Worm (Caenorhabditis elegans) whole organism, L1 larva: Measurements from ENCODE around the gene R09A8.1.

Source experiments
- C04F5.9 ChIP-seq: sonication (generic microtip); optimal IDR thresholded peaks from 2 replicates; lab custom pipeline; 2016; ENCODE audit warnings: missing genetic modification characterization, missing compliant biosample characterization
- C16A3.4 ChIP-seq: fragments of 150-350 bp; optimal IDR thresholded peaks from 2 replicates; lab custom pipeline; 2014; ENCODE audit warnings: missing biosample characterization, missing genetic modification characterization
- C34B4.2 ChIP-seq: sonication (generic microtip); optimal IDR thresholded peaks from 2 replicates; lab custom pipeline; 2017; ENCODE audit warnings: mild to moderate bottlenecking, missing genetic modification characterization, missing compliant biosample characterization
- F16B12.6 ChIP-seq: fragments of 150-350 bp; optimal IDR thresholded peaks from 2 replicates; lab custom pipeline; 2014; ENCODE audit warnings: missing biosample characterization, missing genetic modification characterization
- alr-1 ChIP-seq: fragments of 200-800 bp; sonication (Bioruptor generic); optimal IDR thresholded peaks from 2 replicates; lab custom pipeline; 2018; ENCODE audit warnings: borderline replicate concordance, mild to moderate bottlenecking, missing genetic modification characterization, missing compliant biosample characterization
- ama-1 ChIP-seq: fragments of 150-350 bp; optimal IDR thresholded peaks from 2 replicates; lab custom pipeline; 2014
- ceh-63 ChIP-seq: fragments of 200-800 bp; sonication (Bioruptor generic); optimal IDR thresholded peaks from 2 replicates; lab custom pipeline; 2018; ENCODE audit warnings: mild to moderate bottlenecking, missing genetic modification characterization, missing compliant biosample characterization
- ceh-8 ChIP-seq: fragments of 200-800 bp; sonication (Bioruptor generic); optimal IDR thresholded peaks from 2 replicates; lab custom pipeline; 2018; ENCODE audit warnings: mild to moderate bottlenecking, missing genetic modification characterization, moderate library complexity, missing compliant biosample characterization
- efl-3 ChIP-seq: fragments of 200-800 bp; sonication (Bioruptor generic); optimal IDR thresholded peaks from 2 replicates; lab custom pipeline; 2018; ENCODE audit warnings: mild to moderate bottlenecking, missing genetic modification characterization, missing compliant biosample characterization
- egl-13 ChIP-seq: sonication (generic microtip); optimal IDR thresholded peaks from 2 replicates; lab custom pipeline; 2016; ENCODE audit warnings: missing genotype, missing genetic modification reagents, missing genetic modification characterization, missing compliant biosample characterization
- elt-2 ChIP-seq: sonication (generic microtip); optimal IDR thresholded peaks from 2 replicates; lab custom pipeline; 2016; ENCODE audit warnings: missing genetic modification characterization, mild to moderate bottlenecking, inconsistent platforms, missing compliant biosample characterization, missing genetic modification reagents
- fkh-10 ChIP-seq: sonication (generic microtip); optimal IDR thresholded peaks from 2 replicates; lab custom pipeline; 2017; ENCODE audit warnings: missing biosample characterization, missing genetic modification reagents, missing genetic modification characterization
- fos-1 ChIP-seq: fragments of 150-350 bp; optimal IDR thresholded peaks from 2 replicates; lab custom pipeline; 2014; ENCODE audit warnings: missing biosample characterization, missing genetic modification characterization
- hpl-2 ChIP-seq: fragments of 150-350 bp; optimal IDR thresholded peaks from 2 replicates; lab custom pipeline; 2014; ENCODE audit warnings: missing biosample characterization, missing genetic modification reagents, missing genetic modification characterization
- isw-1 ChIP-seq: fragments of 200-800 bp; sonication (Bioruptor generic); IDR thresholded peaks from 2 replicates; pipeline ENCODE4 v1.3.6; 2022; ENCODE audit warnings: missing genetic modification characterization, missing compliant biosample characterization
- jun-1 ChIP-seq: fragments of 150-350 bp; optimal IDR thresholded peaks from 2 replicates; lab custom pipeline; 2014; ENCODE audit warnings: missing biosample characterization, missing genetic modification reagents, missing genetic modification characterization
- lin-15B ChIP-seq: fragments of 150-350 bp; sonication (generic microtip); optimal IDR thresholded peaks from 3 replicates; lab custom pipeline; 2014; ENCODE audit warnings: missing biosample characterization, missing genetic modification characterization
- lin-35 ChIP-seq, 2 experiments: fragments of 150-350 bp; optimal IDR thresholded peaks; 2 replicates each; lab custom pipeline; 2014; ENCODE audit warnings: missing biosample characterization in 2 of 2, missing genetic modification characterization in 2 of 2, missing genetic modification reagents in 2 of 2
- mef-2 ChIP-seq: fragments of 150-350 bp; optimal IDR thresholded peaks from 2 replicates; lab custom pipeline; 2014; ENCODE audit warnings: missing biosample characterization, missing genetic modification characterization
- nhr-11 ChIP-seq: fragments of 150-350 bp; optimal IDR thresholded peaks from 2 replicates; lab custom pipeline; 2014; ENCODE audit warnings: missing biosample characterization, missing genetic modification characterization
- nhr-12 ChIP-seq: sonication (generic microtip); optimal IDR thresholded peaks from 2 replicates; lab custom pipeline; 2017; ENCODE audit warnings: missing biosample characterization, missing genetic modification characterization
- nhr-237 ChIP-seq: fragments of 150-350 bp; optimal IDR thresholded peaks from 2 replicates; lab custom pipeline; 2014; ENCODE audit warnings: missing biosample characterization, missing genetic modification characterization
- nhr-28 ChIP-seq: fragments of 150-350 bp; optimal IDR thresholded peaks from 2 replicates; lab custom pipeline; 2014; ENCODE audit warnings: missing biosample characterization, missing genetic modification characterization
- nhr-47 ChIP-seq: sonication (generic microtip); optimal IDR thresholded peaks from 2 replicates; lab custom pipeline; 2016; ENCODE audit warnings: mild to moderate bottlenecking, missing genetic modification characterization, moderate library complexity, missing compliant biosample characterization
- nhr-76 ChIP-seq: sonication (generic microtip); optimal IDR thresholded peaks from 2 replicates; lab custom pipeline; 2017; ENCODE audit warnings: missing biosample characterization, missing genetic modification characterization
- nhr-77 ChIP-seq: fragments of 150-350 bp; optimal IDR thresholded peaks from 2 replicates; lab custom pipeline; 2014; ENCODE audit warnings: missing biosample characterization, missing genetic modification characterization
- nhr-85 ChIP-seq: sonication (generic microtip); peaks from one replicate; lab custom pipeline; 2016; ENCODE audit warnings: missing genetic modification characterization, inconsistent platforms, missing compliant biosample characterization
- pax-3 ChIP-seq: fragments of 200-800 bp; sonication (Bioruptor generic); optimal IDR thresholded peaks from 2 replicates; lab custom pipeline; 2018; ENCODE audit warnings: mild to moderate bottlenecking, missing genetic modification characterization, moderate library complexity, missing compliant biosample characterization
- snpc-4 ChIP-seq: fragments of 150-350 bp; optimal IDR thresholded peaks from 2 replicates; lab custom pipeline; 2014; ENCODE audit warnings: missing biosample characterization, missing genetic modification characterization
- snu-23 ChIP-seq: sonication (generic microtip); optimal IDR thresholded peaks from 2 replicates; lab custom pipeline; 2016; ENCODE audit warnings: missing genetic modification characterization, missing compliant biosample characterization
- sox-4 ChIP-seq: sonication (generic microtip); optimal IDR thresholded peaks from 2 replicates; lab custom pipeline; 2016; ENCODE audit warnings: missing genetic modification characterization, missing compliant biosample characterization
- sptf-1 ChIP-seq: fragments of 150-350 bp; optimal IDR thresholded peaks from 2 replicates; lab custom pipeline; 2014; ENCODE audit warnings: missing biosample characterization, missing genetic modification characterization
- tlp-1 ChIP-seq: fragments of 150-350 bp; optimal IDR thresholded peaks from 2 replicates; lab custom pipeline; 2014; ENCODE audit warnings: missing biosample characterization, missing genetic modification characterization
- unc-98 ChIP-seq: fragments of 200-800 bp; sonication (Bioruptor generic); IDR thresholded peaks from 2 replicates; pipeline ENCODE4 v1.3.6; 2022; ENCODE audit warnings: missing genetic modification characterization, missing compliant biosample characterization
- xbp-1 ChIP-seq: sonication (generic microtip); optimal IDR thresholded peaks from 2 replicates; lab custom pipeline; 2016; ENCODE audit warnings: missing genetic modification characterization, missing compliant biosample characterization
- zag-1 ChIP-seq: fragments of 150-350 bp; optimal IDR thresholded peaks from 2 replicates; lab custom pipeline; 2014; ENCODE audit warnings: missing biosample characterization, missing genetic modification characterization
- zip-4 ChIP-seq: fragments of 200-800 bp; sonication (Bioruptor generic); optimal IDR thresholded peaks from 2 replicates; lab custom pipeline; 2018; ENCODE audit warnings: mild to moderate bottlenecking, missing genetic modification characterization, moderate library complexity, missing compliant biosample characterization

R09A8.1 gene

ce11 chrX:12603322-12603984 lies 10.1 kb upstream of the R09A8.1 start, which contains the start of the genes T24D5.6 and R09A8.9:
T24D5.6 (plus strand) TSS chrX:12603622.
R09A8.9 (plus strand) TSS chrX:12603934.
- TF ChIP-seq sox-4 (tag; lab: Kevin White, UChicago), result no peak
- no peak for TF ChIP-seq zag-1 (tag; lab: Kevin White, UChicago)
- TF ChIP-seq mef-2 (tag; lab: Kevin White, UChicago), result no peak
- no peak for TF ChIP-seq elt-2 (tag; lab: Kevin White, UChicago)
- no peak for TF ChIP-seq fkh-10 (GFP tag; lab: Kevin White, UChicago)
- no peak for TF ChIP-seq F16B12.6 (tag; lab: Kevin White, UChicago)
- no peak for TF ChIP-seq lin-35 (GFP tag; optimal IDR thresholded peaks at IDR 0.05; lab: Kevin White, UChicago)
- TF ChIP-seq zip-4, result no peak
- TF ChIP-seq egl-13 (tag; lab: Kevin White, UChicago), result no peak
- no peak for TF ChIP-seq ceh-63
- TF ChIP-seq hpl-2 (GFP tag; lab: Kevin White, UChicago), result no peak
- no peak for TF ChIP-seq nhr-28 (tag; lab: Kevin White, UChicago)
- no peak for TF ChIP-seq C04F5.9 (tag; lab: Kevin White, UChicago)

DNA sequence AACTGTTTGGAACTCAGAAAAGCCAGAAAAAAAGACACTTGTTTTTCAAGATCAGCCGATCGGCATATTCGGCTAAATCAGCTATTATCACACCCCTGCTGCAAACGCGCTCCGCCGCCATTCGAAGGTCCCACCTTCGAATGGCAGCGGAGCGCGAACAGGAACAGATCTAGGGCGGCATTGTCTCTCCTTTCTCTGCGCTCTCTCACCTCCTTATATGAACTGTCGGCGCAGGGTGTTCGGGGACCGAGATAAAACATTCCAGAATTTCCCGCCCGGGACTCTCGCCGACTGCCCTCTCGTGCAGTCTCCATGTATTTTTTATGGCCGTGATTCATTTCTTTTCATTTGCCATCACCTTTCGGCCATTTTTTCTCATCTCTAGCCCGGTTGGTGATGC lies 4.9 kb downstream of the R09A8.1 start:
- TF ChIP-seq sptf-1 (tag; lab: Kevin White, UChicago) (no peak), alr-1 (tag; lab: Kevin White, UChicago) (no peak), nhr-85 (tag; lab: Kevin White, UChicago) (no peak), efl-3 (no peak), C16A3.4 (tag; lab: Kevin White, UChicago) (no peak), tlp-1 (no peak), snu-23 (no peak), nhr-77 (tag; lab: Kevin White, UChicago) (no peak), fos-1 (no peak), nhr-76 (tag; lab: Kevin White, UChicago) (no peak), isw-1 (no peak), ceh-8 (no peak)

- TF ChIP-seq unc-98 (GFP tag; lab: Robert Waterston, UW) (no peak), egl-13 (tag; lab: Kevin White, UChicago) (no peak), snpc-4 (no peak), elt-2 (tag; lab: Kevin White, UChicago) (no peak), ama-1 (no peak), xbp-1 (tag; lab: Kevin White, UChicago) (no peak), C34B4.2 (tag; lab: Kevin White, UChicago) (no peak), mef-2 (tag; lab: Kevin White, UChicago) (no peak), lin-15B (tag; lab: Kevin White, UChicago) (no peak)
These were observed 5.6 kb downstream of the R09A8.1 start, which contains the start of gene R09A8.2 for ce11 chrX:12619165-12619564. R09A8.2 (plus strand) TSS chrX:12619465.

- no peak for TF ChIP-seq nhr-47 (tag; lab: Kevin White, UChicago)
- TF ChIP-seq nhr-11 (tag; lab: Kevin White, UChicago), result no peak
- TF ChIP-seq sptf-1 (tag; lab: Kevin White, UChicago), result no peak
- no peak for TF ChIP-seq isw-1
- no peak for TF ChIP-seq nhr-237 (tag; lab: Kevin White, UChicago)
- no peak for TF ChIP-seq lin-35 (GFP tag; optimal IDR thresholded peaks at IDR 0.05; lab: Kevin White, UChicago)
- no peak for TF ChIP-seq C16A3.4 (tag; lab: Kevin White, UChicago)
- no peak for TF ChIP-seq jun-1
- no peak for TF ChIP-seq nhr-12 (tag; lab: Kevin White, UChicago)
- TF ChIP-seq hpl-2 (GFP tag; lab: Kevin White, UChicago), result no peak
- TF ChIP-seq nhr-28 (tag; lab: Kevin White, UChicago), result no peak
- no peak for TF ChIP-seq pax-3 (tag; lab: Kevin White, UChicago)
These were observed 6.8 kb downstream of the R09A8.1 start for ce11 chrX:12620310-12620709.
